Fruit fly (Drosophila melanogaster): ENCODE data around the gene Sgsf.

DNA sequence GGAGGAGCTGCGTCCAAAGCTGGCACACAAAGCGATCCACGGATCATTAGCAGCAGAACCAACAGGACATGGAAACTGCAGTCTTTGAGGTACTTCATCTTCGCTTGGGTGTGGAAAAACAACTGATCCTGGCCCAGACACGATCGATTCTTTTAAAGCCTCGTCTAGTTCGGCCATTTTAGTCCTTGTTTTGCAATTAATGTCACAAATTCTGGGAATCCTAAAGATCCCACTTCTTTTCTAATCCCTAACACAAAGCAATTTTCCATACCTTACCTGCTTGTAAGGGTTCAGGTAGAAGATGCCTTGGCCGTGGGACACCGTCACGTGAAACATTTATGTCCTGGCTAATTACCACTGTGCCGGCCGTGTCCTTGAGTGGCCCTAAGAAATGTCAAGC lies 41.1 kb downstream of the Sgsf start, which contains the start of gene CG10035:
- TF ChIP-seq gl (tag; optimal IDR thresholded peaks at IDR 0.05) (no peak), CG4496 (GFP tag; IDR thresholded peaks at IDR 0.05) (no peak), CG15710 (tag; optimal IDR thresholded peaks at IDR 0.05) (no peak), fd96Ca (GFP tag; IDR thresholded peaks at IDR 0.05) (no peak), CG14655 (GFP tag; optimal IDR thresholded peaks at IDR 0.05) (no peak), CG17806 (tag; optimal IDR thresholded peaks at IDR 0.05) (no peak), CG8301 (tag; optimal IDR thresholded peaks at IDR 0.05) (no peak), Ets98B (GFP tag; IDR thresholded peaks at IDR 0.05) (no peak), EcR (GFP tag; optimal IDR thresholded peaks at IDR 0.05) (no peak), Snoo (tag; optimal IDR thresholded peaks at IDR 0.05) (no peak), Pif1A (GFP tag; optimal IDR thresholded peaks at IDR 0.05) (no peak), CG8159 (tag; optimal IDR thresholded peaks at IDR 0.05) (no peak), CG32121 (GFP tag; IDR thresholded peaks at IDR 0.05) (no peak)

Measured in whole organism, pupa.